Fruit fly (Drosophila melanogaster) whole organism, embryonic: ENCODE results near the gene CG11095.

ENCODE experiments used
- CG10654 ChIP-seq: fragments of 200-800 bp; sonication (Bioruptor generic); optimal IDR thresholded peaks from 2 replicates; lab custom pipeline; 2016; ENCODE audit warnings: missing biosample characterization, missing genetic modification characterization
- CG11085 ChIP-seq: fragments of 200-800 bp; sonication (Bioruptor generic); IDR thresholded peaks from 2 replicates; pipeline ENCODE4 v1.3.6; 2022; ENCODE audit warnings: missing biosample characterization, missing genetic modification characterization
- CG12155 ChIP-seq: fragments of 200-800 bp; sonication (Bioruptor generic); optimal IDR thresholded peaks from 3 replicates; lab custom pipeline; 2016; ENCODE audit warnings: missing biosample characterization, missing genetic modification characterization
- CG12391 ChIP-seq: fragments of 200-800 bp; sonication (Bioruptor generic); optimal IDR thresholded peaks from 3 replicates; lab custom pipeline; 2018; ENCODE audit warnings: missing biosample characterization, mild to moderate bottlenecking, missing genetic modification characterization, moderate library complexity
- CG12659 ChIP-seq: fragments of 200-800 bp; sonication (Bioruptor generic); optimal IDR thresholded peaks from 3 replicates; lab custom pipeline; 2017; ENCODE audit warnings: mild to moderate bottlenecking, missing biosample characterization, missing genetic modification reagents, missing genetic modification characterization
- CG12769 ChIP-seq: fragments of 200-800 bp; sonication (Bioruptor generic); optimal IDR thresholded peaks from 2 replicates; lab custom pipeline; 2019; ENCODE audit warnings: missing biosample characterization, mild to moderate bottlenecking, missing genetic modification characterization, moderate library complexity
- CG13123 ChIP-seq: fragments of 200-800 bp; sonication (Bioruptor generic); optimal IDR thresholded peaks from 2 replicates; lab custom pipeline; 2016; ENCODE audit warnings: missing biosample characterization, missing genetic modification characterization
- CG15011 ChIP-seq: fragments of 200-800 bp; sonication (Bioruptor generic); optimal IDR thresholded peaks from 3 replicates; lab custom pipeline; 2018; ENCODE audit warnings: missing biosample characterization, mild to moderate bottlenecking, missing genetic modification characterization
- CG15073 ChIP-seq: fragments of 200-800 bp; sonication (Bioruptor generic); optimal IDR thresholded peaks from 2 replicates; lab custom pipeline; 2016; ENCODE audit warnings: missing biosample characterization, missing genetic modification characterization
- CG17186 ChIP-seq: fragments of 200-800 bp; sonication (Bioruptor generic); optimal IDR thresholded peaks from 3 replicates; lab custom pipeline; 2017; ENCODE audit warnings: missing biosample characterization, missing genetic modification reagents, missing genetic modification characterization
- CG17802 ChIP-seq: fragments of 200-800 bp; sonication (Bioruptor generic); optimal IDR thresholded peaks from 2 replicates; lab custom pipeline; 2018; ENCODE audit warnings: missing biosample characterization, mild to moderate bottlenecking, missing genetic modification characterization, moderate library complexity
- CG3163 ChIP-seq: fragments of 200-800 bp; sonication (Bioruptor generic); optimal IDR thresholded peaks from 3 replicates; lab custom pipeline; 2016; ENCODE audit warnings: missing biosample characterization, missing genetic modification characterization
- CG3281 ChIP-seq: fragments of 200-800 bp; sonication (Bioruptor generic); optimal IDR thresholded peaks from 3 replicates; lab custom pipeline; 2017; ENCODE audit warnings: missing biosample characterization, mild to moderate bottlenecking, missing genetic modification characterization
- CG3726 ChIP-seq: fragments of 200-800 bp; sonication (Bioruptor generic); IDR thresholded peaks from 3 replicates; pipeline ENCODE4, ENCODE4 v1.3.6; 2022; ENCODE audit warnings: missing biosample characterization, missing genetic modification characterization
- CG4617 ChIP-seq: fragments of 200-800 bp; sonication (Bioruptor generic); optimal IDR thresholded peaks from 3 replicates; lab custom pipeline; 2016; ENCODE audit warnings: missing biosample characterization, missing genetic modification characterization, borderline replicate concordance
- CG7372 ChIP-seq: fragments of 200-800 bp; sonication (Bioruptor generic); IDR thresholded peaks from 2 replicates; pipeline ENCODE4 v1.3.6; 2022; ENCODE audit warnings: missing biosample characterization, missing genetic modification characterization
- CG7556 ChIP-seq: fragments of 200-800 bp; sonication (Bioruptor generic); optimal IDR thresholded peaks from 2 replicates; lab custom pipeline; 2017; ENCODE audit warnings: missing biosample characterization, mild to moderate bottlenecking, missing genetic modification characterization
- CG8924 ChIP-seq: fragments of 200-800 bp; optimal IDR thresholded peaks from 3 replicates; lab custom pipeline; 2019; ENCODE audit warnings: missing biosample characterization, mild to moderate bottlenecking, missing genetic modification characterization, moderate library complexity
- CG9727 ChIP-seq: fragments of 200-800 bp; sonication (Bioruptor generic); optimal IDR thresholded peaks from 3 replicates; lab custom pipeline; 2017; ENCODE audit warnings: missing biosample characterization, mild to moderate bottlenecking, missing genetic modification characterization
- Dek ChIP-seq: fragments of 200-800 bp; sonication (Bioruptor generic); optimal IDR thresholded peaks from 3 replicates; lab custom pipeline; 2019; ENCODE audit warnings: missing biosample characterization, mild to moderate bottlenecking, missing genetic modification characterization, moderate library complexity
- Dll ChIP-seq: fragments of 200-800 bp; sonication (Bioruptor generic); IDR thresholded peaks from 4 replicates; pipeline ENCODE4 v1.3.6; 2022; ENCODE audit warnings: missing biosample characterization, missing genetic modification characterization; ENCODE audit not compliant: partially characterized antibody
- E2f2 ChIP-seq: fragments of 200-800 bp; sonication (Bioruptor generic); IDR thresholded peaks from 2 replicates; pipeline ENCODE4 v1.3.6; 2022; ENCODE audit warnings: missing biosample characterization, missing genetic modification characterization
- Elba2 ChIP-seq: fragments of 200-800 bp; sonication (Bioruptor generic); optimal IDR thresholded peaks from 3 replicates; lab custom pipeline; 2016; ENCODE audit warnings: missing biosample characterization, missing genetic modification characterization
- HLH3B ChIP-seq: fragments of 200-800 bp; sonication (Bioruptor generic); IDR thresholded peaks from 2 replicates; pipeline ENCODE4 v1.3.6; 2022; ENCODE audit warnings: missing biosample characterization, missing genetic modification characterization
- Hmr ChIP-seq: fragments of 200-800 bp; sonication (Bioruptor generic); optimal IDR thresholded peaks from 3 replicates; lab custom pipeline; 2017; ENCODE audit warnings: mild to moderate bottlenecking, missing biosample characterization, missing genetic modification reagents, missing genetic modification characterization
- Hr78 ChIP-seq, 2 experiments: fragments of 200-800 bp in 1 of 2; fragments of >200 bp in 1 of 2; sonication (Bioruptor generic) in 1 of 2; optimal IDR thresholded peaks; 2 replicates each; lab custom pipeline; 2017 to 2019; ENCODE audit warnings: missing biosample characterization in 2 of 2, missing genetic modification characterization in 2 of 2, mild to moderate bottlenecking in 1 of 2, moderate library complexity in 1 of 2
- Lpt ChIP-seq: fragments of >200 bp; optimal IDR thresholded peaks from 2 replicates; lab custom pipeline; 2018; ENCODE audit warnings: missing biosample characterization, missing genetic modification characterization
- MBD-R2 ChIP-seq: fragments of 200-800 bp; sonication (Bioruptor generic); IDR thresholded peaks from 2 replicates; pipeline ENCODE4 v1.3.6; 2022; ENCODE audit warnings: missing biosample characterization, missing genetic modification characterization
- MESR4 ChIP-seq: fragments of 200-800 bp; sonication (Bioruptor generic); optimal IDR thresholded peaks from 2 replicates; lab custom pipeline; 2018; ENCODE audit warnings: missing biosample characterization, mild to moderate bottlenecking, missing genetic modification characterization, moderate library complexity
- Oaz ChIP-seq: fragments of 200-800 bp; sonication (Bioruptor generic); IDR thresholded peaks from 2 replicates; pipeline ENCODE4 v1.3.6; 2022; ENCODE audit warnings: missing biosample characterization, missing genetic modification characterization
- Pdp1 ChIP-seq, 2 experiments: fragments of 200-800 bp; sonication (Bioruptor generic); optimal IDR thresholded peaks; 3 replicates each; lab custom pipeline; 2016; ENCODE audit warnings: missing biosample characterization in 2 of 2, missing genetic modification characterization in 2 of 2, mild to moderate bottlenecking in 1 of 2, moderate library complexity in 1 of 2
- Rx ChIP-seq: fragments of 200-800 bp; sonication (Bioruptor generic); IDR thresholded peaks from 2 replicates; pipeline ENCODE4 v1.3.6; 2022; ENCODE audit warnings: missing biosample characterization, missing genetic modification characterization
- crc ChIP-seq: fragments of 200-800 bp; sonication (Bioruptor generic); optimal IDR thresholded peaks from 2 replicates; lab custom pipeline; 2016; ENCODE audit warnings: missing biosample characterization, missing genetic modification characterization
- croc ChIP-seq: fragments of 200-800 bp; sonication (Bioruptor generic); conservative IDR thresholded peaks from 3 replicates; pipeline ENCODE4 v1.3.6; 2022; ENCODE audit warnings: missing biosample characterization, missing genetic modification characterization
- dpn ChIP-seq, 2 experiments: fragments of 200-800 bp; sonication (Bioruptor generic); optimal IDR thresholded peaks; 3 replicates each; lab custom pipeline; 2016; ENCODE audit warnings: missing biosample characterization in 2 of 2, missing genetic modification characterization in 2 of 2
- dysf ChIP-seq: fragments of 200-800 bp; sonication (Bioruptor generic); IDR thresholded peaks from 3 replicates; pipeline ENCODE4 v1.3.6; 2022; ENCODE audit warnings: missing biosample characterization, missing genetic modification characterization
- gce ChIP-seq: fragments of 200-800 bp; sonication (Bioruptor generic); IDR thresholded peaks from 3 replicates; pipeline ENCODE4 v1.3.6; 2022; ENCODE audit warnings: missing biosample characterization, missing genetic modification characterization
- maf-S ChIP-seq: fragments of 200-800 bp; sonication (Bioruptor generic); optimal IDR thresholded peaks from 2 replicates; lab custom pipeline; 2016; ENCODE audit warnings: missing biosample characterization, missing genetic modification characterization
- nmo ChIP-seq: fragments of 200-800 bp; sonication (Bioruptor generic); optimal IDR thresholded peaks from 2 replicates; lab custom pipeline; 2018; ENCODE audit warnings: missing biosample characterization, mild to moderate bottlenecking, missing genetic modification characterization, moderate library complexity
- nom ChIP-seq: fragments of 200-800 bp; sonication (Bioruptor generic); optimal IDR thresholded peaks from 2 replicates; lab custom pipeline; 2017; ENCODE audit warnings: missing biosample characterization, missing genetic modification characterization, mild to moderate bottlenecking, moderate library complexity, missing genetic modification reagents
- pfk ChIP-seq: fragments of 200-800 bp; sonication (Bioruptor generic); optimal IDR thresholded peaks from 2 replicates; lab custom pipeline; 2018; ENCODE audit warnings: missing biosample characterization, mild to moderate bottlenecking, missing genetic modification characterization, moderate library complexity
- pzg ChIP-seq: fragments of 200-800 bp; sonication (Bioruptor generic); optimal IDR thresholded peaks from 3 replicates; lab custom pipeline; 2018; ENCODE audit warnings: missing biosample characterization, mild to moderate bottlenecking, missing genetic modification characterization, moderate library complexity
- row ChIP-seq: fragments of 200-800 bp; sonication (Bioruptor generic); IDR thresholded peaks from 3 replicates; pipeline ENCODE4 v1.3.6; 2022; ENCODE audit warnings: missing biosample characterization, missing genetic modification characterization
- sim ChIP-seq: fragments of 200-800 bp; sonication (Bioruptor generic); IDR thresholded peaks from 2 replicates; pipeline ENCODE4 v1.3.6; 2022; ENCODE audit warnings: missing biosample characterization, missing genetic modification characterization
- slp2 ChIP-seq: fragments of 200-800 bp; sonication (Bioruptor generic); optimal IDR thresholded peaks from 2 replicates; lab custom pipeline; 2016; ENCODE audit warnings: missing biosample characterization, missing genetic modification characterization
- tll ChIP-seq, 2 experiments: fragments of 200-800 bp in 1 of 2; fragments of >200 bp in 1 of 2; sonication (Bioruptor generic) in 1 of 2; optimal IDR thresholded peaks; 2 replicates each; lab custom pipeline; 2017 to 2019; ENCODE audit warnings: missing biosample characterization in 2 of 2, missing genetic modification characterization in 2 of 2, mild to moderate bottlenecking in 1 of 2, moderate library complexity in 1 of 2
- trh ChIP-seq: fragments of 200-800 bp; sonication (Bioruptor generic); optimal IDR thresholded peaks from 2 replicates; lab custom pipeline; 2016; ENCODE audit warnings: missing biosample characterization, missing genetic modification characterization
- unc-4 ChIP-seq: fragments of 200-800 bp; sonication (Bioruptor generic); IDR thresholded peaks from 2 replicates; pipeline ENCODE4 v1.3.6; 2022; ENCODE audit warnings: missing biosample characterization, missing genetic modification characterization; ENCODE audit not compliant: partially characterized antibody
- usp ChIP-seq: fragments of >200 bp; optimal IDR thresholded peaks from 2 replicates; lab custom pipeline; 2017; ENCODE audit warnings: missing biosample characterization, missing genetic modification characterization

The CG11095 gene

DNA sequence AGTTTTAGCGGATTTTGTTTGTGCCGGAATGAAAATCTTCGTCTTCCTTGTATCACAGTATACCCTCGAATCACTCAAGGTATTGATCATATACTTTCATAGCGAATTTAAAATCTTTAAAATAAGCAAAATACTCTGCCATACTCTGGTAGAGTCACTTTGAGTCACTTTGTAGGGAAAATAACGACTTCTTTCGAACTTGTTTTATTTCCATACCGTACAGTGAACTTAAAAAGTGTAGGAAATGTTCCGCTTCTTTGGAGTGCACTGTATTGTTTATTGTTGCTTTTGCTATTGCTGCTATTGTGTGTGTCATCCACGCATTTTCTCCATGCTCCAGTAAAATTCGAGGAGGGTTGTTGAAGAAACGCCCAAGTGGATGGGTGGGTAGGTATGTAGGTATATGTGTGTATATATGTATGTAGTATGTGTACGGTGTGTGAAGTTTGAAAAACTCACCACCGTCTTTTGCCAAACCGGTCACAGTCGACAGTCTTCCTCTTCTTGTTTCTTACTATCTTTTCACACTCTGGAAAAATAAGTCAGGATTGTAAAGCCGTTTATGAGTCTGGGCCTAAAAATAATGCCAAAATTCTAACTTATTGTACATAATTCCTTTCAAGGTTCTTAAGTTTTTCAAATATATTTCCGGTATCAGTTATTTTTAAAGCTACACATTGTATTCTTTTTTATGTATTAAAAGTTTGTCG, 22.4 kb upstream of the CG11095 start (continued):
- TF ChIP-seq CG13123 = no peak
- no peak for TF ChIP-seq Hr78 (GFP tag; optimal IDR thresholded peaks at IDR 0.05; lab: Kevin White, UChicago)
- peak; percentile 23 for TF ChIP-seq nmo (GFP tag; lab: Kevin White, UChicago)
- TF ChIP-seq croc (GFP tag; lab: Robert Waterston, UW) = no peak
- TF ChIP-seq nom (GFP tag; lab: Kevin White, UChicago) = no peak
- TF ChIP-seq tll (GFP tag; optimal IDR thresholded peaks at IDR 0.05; lab: Kevin White, UChicago) = no peak
- TF ChIP-seq trh (GFP tag; lab: Kevin White, UChicago) = no peak
- TF ChIP-seq CG8924 (tag; lab: Kevin White, UChicago) = peak; percentile 49
- TF ChIP-seq slp2 = no peak
- no peak for TF ChIP-seq Elba2 (GFP tag; lab: Kevin White, UChicago)
- TF ChIP-seq dysf (GFP tag; lab: Robert Waterston, UW) = 0 out of 3 replicates have a peak, but pooled peaks have one; percentile 35
- TF ChIP-seq dpn (GFP tag; optimal IDR thresholded peaks at IDR 0.05; lab: Kevin White, UChicago) = peak; percentile 22 to 45
- TF ChIP-seq Dek (tag; lab: Kevin White, UChicago) = no peak
- 0 out of 2 replicates have a peak, but pooled peaks have one; percentile 9 for TF ChIP-seq E2f2 (GFP tag; lab: Robert Waterston, UW)
- TF ChIP-seq maf-S = no peak
- TF ChIP-seq Hmr (GFP tag; lab: Kevin White, UChicago) = peak; percentile 53
- TF ChIP-seq HLH3B (GFP tag; lab: Robert Waterston, UW) = 0 out of 2 replicates have a peak, but pooled peaks have one; percentile 30
- no peak for TF ChIP-seq unc-4 (GFP tag; lab: Robert Waterston, UW)
- no peak for TF ChIP-seq Oaz (GFP tag; lab: Robert Waterston, UW)
- TF ChIP-seq CG3726 (GFP tag; lab: Robert Waterston, UW) = no peak
- TF ChIP-seq CG15011 (GFP tag; lab: Kevin White, UChicago) = no peak
- TF ChIP-seq MBD-R2 (GFP tag; lab: Robert Waterston, UW) = no peak
- 0 out of 2 replicates have a peak, but pooled peaks have one; percentile 12 for TF ChIP-seq CG7372 (GFP tag; lab: Robert Waterston, UW)
- no peak for TF ChIP-seq CG4617 (GFP tag; lab: Kevin White, UChicago)
- TF ChIP-seq crc (GFP tag; lab: Kevin White, UChicago) = peak; percentile 2
- no peak for TF ChIP-seq Dll (GFP tag; lab: Robert Waterston, UW)
- peak; percentile 9 to 29 for TF ChIP-seq Pdp1 (GFP tag; optimal IDR thresholded peaks at IDR 0.05; lab: Kevin White, UChicago)
- TF ChIP-seq CG17186 = no peak
- TF ChIP-seq CG12659 (GFP tag; lab: Kevin White, UChicago) = peak; percentile 16
- TF ChIP-seq gce = no peak
- peak; percentile 43 for TF ChIP-seq CG12769 (tag; lab: Kevin White, UChicago)
- TF ChIP-seq CG9727 (GFP tag; lab: Kevin White, UChicago) = no peak
- TF ChIP-seq CG11085 = no peak
- TF ChIP-seq CG3163 (GFP tag; lab: Kevin White, UChicago) = no peak
- TF ChIP-seq Rx = no peak
- peak; percentile 21 for TF ChIP-seq CG3281 (GFP tag; lab: Kevin White, UChicago)
- TF ChIP-seq usp (GFP tag; lab: Kevin White, UChicago) = no peak
- no peak for TF ChIP-seq Lpt
- TF ChIP-seq MESR4 = no peak
- TF ChIP-seq CG12391 = peak; percentile 39
- TF ChIP-seq CG10654 = no peak
- TF ChIP-seq CG15073 (GFP tag; lab: Kevin White, UChicago) = no peak
- peak; percentile 79 for TF ChIP-seq row
- TF ChIP-seq pzg (GFP tag; lab: Kevin White, UChicago) = no peak
- peak; percentile 63 for TF ChIP-seq CG7556 (GFP tag; lab: Kevin White, UChicago)
- TF ChIP-seq sim (GFP tag; lab: Robert Waterston, UW) = 0 out of 2 replicates have a peak, but pooled peaks have one; percentile 24
- TF ChIP-seq CG12155 = no peak
- no peak for TF ChIP-seq CG17802
- TF ChIP-seq pfk (GFP tag; lab: Kevin White, UChicago) = no peak
